Worm (Caenorhabditis elegans) whole organism, L4 larva: ENCODE results near the gene F20B6.6.

Experiments
- D1046.2 ChIP-seq: fragments of 200-800 bp; sonication (Bioruptor generic); IDR thresholded peaks from 2 replicates; pipeline ENCODE4 v1.3.6; 2022; ENCODE audit warnings: missing genetic modification characterization, missing compliant biosample characterization
- F26F4.8 ChIP-seq: fragments of 200-800 bp; sonication (Bioruptor generic); conservative IDR thresholded peaks from 2 replicates; pipeline ENCODE4 v1.3.6; 2022; ENCODE audit warnings: missing genetic modification characterization, missing compliant biosample characterization
- T20F7.1 ChIP-seq: fragments of 200-800 bp; sonication (Bioruptor generic); optimal IDR thresholded peaks from 2 replicates; lab custom pipeline; 2018; ENCODE audit warnings: mild to moderate bottlenecking, missing genetic modification characterization, missing compliant biosample characterization
- T26A8.4 ChIP-seq: fragments of 200-800 bp; sonication (Bioruptor generic); IDR thresholded peaks from 2 replicates; pipeline ENCODE4 v1.3.6; 2022; ENCODE audit warnings: missing genetic modification characterization, missing compliant biosample characterization
- Y105C5A.15 ChIP-seq: fragments of 200-800 bp; sonication (Bioruptor generic); IDR thresholded peaks from 2 replicates; pipeline ENCODE4 v1.3.6; 2022; ENCODE audit warnings: missing genetic modification characterization, missing compliant biosample characterization
- ama-1 ChIP-seq: fragments of 150-350 bp; optimal IDR thresholded peaks from 2 replicates; lab custom pipeline; 2014; ENCODE audit warnings: inconsistent platforms, mixed read lengths
- attf-4 ChIP-seq: sonication (generic microtip); optimal IDR thresholded peaks from 3 replicates; lab custom pipeline; 2017; ENCODE audit warnings: missing biosample characterization, missing genetic modification characterization
- ceh-32 ChIP-seq: sonication (generic microtip); optimal IDR thresholded peaks from 2 replicates; lab custom pipeline; 2016; ENCODE audit warnings: mild to moderate bottlenecking, missing genetic modification characterization, missing compliant biosample characterization; ENCODE audit not compliant: poor library complexity
- ceh-44 ChIP-seq: fragments of 200-800 bp; sonication (Bioruptor generic); IDR thresholded peaks from 2 replicates; pipeline ENCODE4 v1.3.6; 2022; ENCODE audit warnings: missing genetic modification reagents, missing genetic modification characterization, missing compliant biosample characterization
- ceh-62 ChIP-seq: sonication (generic microtip); optimal IDR thresholded peaks from 2 replicates; lab custom pipeline; 2017; ENCODE audit warnings: missing biosample characterization, missing genetic modification characterization
- ceh-82 ChIP-seq: sonication (generic microtip); optimal IDR thresholded peaks from 2 replicates; lab custom pipeline; 2017; ENCODE audit warnings: missing biosample characterization, missing genetic modification characterization
- cey-2 ChIP-seq: sonication (generic microtip); optimal IDR thresholded peaks from 3 replicates; lab custom pipeline; 2017; ENCODE audit warnings: missing genetic modification characterization, mild to moderate bottlenecking, missing compliant biosample characterization, antibody characterized with exemption, borderline replicate concordance; ENCODE audit not compliant: insufficient read depth
- daf-16 ChIP-seq, 3 experiments: sonication (generic microtip); optimal IDR thresholded peaks; 2 replicates each; lab custom pipeline; 2016 to 2017; ENCODE audit warnings: missing genetic modification characterization in 3 of 3, missing genetic modification reagents in 3 of 3, mild to moderate bottlenecking in 2 of 3, missing compliant biosample characterization in 2 of 3, missing biosample characterization in 1 of 3, moderate library complexity in 1 of 3
- dmd-6 ChIP-seq: fragments of 200-800 bp; sonication (Bioruptor generic); IDR thresholded peaks from 2 replicates; pipeline ENCODE4 v1.3.6; 2022; ENCODE audit warnings: missing genetic modification reagents, missing genetic modification characterization, missing compliant biosample characterization
- dmd-9 ChIP-seq: fragments of 200-800 bp; sonication (Bioruptor generic); IDR thresholded peaks from 2 replicates; pipeline ENCODE4 v1.3.6; 2022; ENCODE audit warnings: missing genetic modification reagents, missing genetic modification characterization, missing compliant biosample characterization
- dpl-1 ChIP-seq: fragments of 150-350 bp; optimal IDR thresholded peaks from 2 replicates; lab custom pipeline; 2014; ENCODE audit warnings: missing biosample characterization, missing genetic modification reagents, missing genetic modification characterization
- dve-1 ChIP-seq: sonication (generic microtip); optimal IDR thresholded peaks from 2 replicates; lab custom pipeline; 2017; ENCODE audit warnings: antibody characterized with exemption, mild to moderate bottlenecking, missing genetic modification characterization, missing compliant biosample characterization; ENCODE audit not compliant: insufficient read depth
- hlh-11 ChIP-seq: fragments of 200-800 bp; sonication (Bioruptor generic); optimal IDR thresholded peaks from 2 replicates; lab custom pipeline; 2018; ENCODE audit warnings: mild to moderate bottlenecking, missing genetic modification characterization, missing compliant biosample characterization
- hlh-30 ChIP-seq: sonication (generic microtip); optimal IDR thresholded peaks from 2 replicates; lab custom pipeline; 2017; ENCODE audit warnings: antibody characterized with exemption, mild to moderate bottlenecking, missing genetic modification characterization, missing compliant biosample characterization; ENCODE audit not compliant: insufficient read depth
- hmg-1.1 ChIP-seq: fragments of 200-800 bp; sonication (Bioruptor generic); IDR thresholded peaks from 2 replicates; pipeline ENCODE4 v1.3.6; 2022; ENCODE audit warnings: missing genetic modification reagents, missing genetic modification characterization, missing compliant biosample characterization
- lin-13 ChIP-seq: fragments of 150-350 bp; optimal IDR thresholded peaks from 2 replicates; lab custom pipeline; 2014; ENCODE audit warnings: missing biosample characterization, missing genetic modification reagents, missing genetic modification characterization
- lin-15B ChIP-seq: fragments of 150-350 bp; sonication (generic microtip); optimal IDR thresholded peaks from 3 replicates; lab custom pipeline; 2014; ENCODE audit warnings: missing biosample characterization, missing genetic modification characterization
- lin-38 ChIP-seq: fragments of 200-800 bp; sonication (Bioruptor generic); IDR thresholded peaks from 2 replicates; pipeline ENCODE4 v1.3.6; 2022; ENCODE audit warnings: missing genetic modification reagents, missing genetic modification characterization, missing compliant biosample characterization
- lin-39 ChIP-seq: fragments of 150-350 bp; optimal IDR thresholded peaks from 2 replicates; lab custom pipeline; 2014; ENCODE audit warnings: missing biosample characterization, missing genetic modification reagents, missing genetic modification characterization
- lsy-2 ChIP-seq, 2 experiments: fragments of 150-350 bp in 1 of 2; sonication (generic microtip) in 1 of 2; optimal IDR thresholded peaks; 2 replicates each; lab custom pipeline; 2014 to 2017; ENCODE audit warnings: missing biosample characterization in 2 of 2, missing genetic modification characterization in 2 of 2
- mes-2 ChIP-seq: sonication (generic microtip); optimal IDR thresholded peaks from 2 replicates; lab custom pipeline; 2016; ENCODE audit warnings: missing genotype, mild to moderate bottlenecking, missing genetic modification characterization, missing compliant biosample characterization; ENCODE audit not compliant: poor library complexity, severe bottlenecking
- nhr-237 ChIP-seq: sonication (generic microtip); optimal IDR thresholded peaks from 2 replicates; lab custom pipeline; 2017; ENCODE audit warnings: missing biosample characterization, missing genetic modification characterization
- nhr-25 ChIP-seq: sonication (generic microtip); optimal IDR thresholded peaks from 2 replicates; lab custom pipeline; 2017; ENCODE audit warnings: missing genetic modification characterization, mild to moderate bottlenecking, missing compliant biosample characterization, antibody characterized with exemption, moderate library complexity, borderline replicate concordance; ENCODE audit not compliant: insufficient read depth
- nhr-28 ChIP-seq: fragments of 150-350 bp; optimal IDR thresholded peaks from 2 replicates; lab custom pipeline; 2014; ENCODE audit warnings: missing biosample characterization, missing genetic modification characterization
- nhr-42 ChIP-seq: fragments of 200-800 bp; sonication (Bioruptor generic); IDR thresholded peaks from 2 replicates; pipeline ENCODE4 v1.3.6; 2022; ENCODE audit warnings: missing genetic modification characterization, missing compliant biosample characterization
- nhr-6 ChIP-seq: fragments of 150-350 bp; optimal IDR thresholded peaks from 2 replicates; lab custom pipeline; 2014; ENCODE audit warnings: missing biosample characterization, missing genetic modification characterization
- nhr-77 ChIP-seq: fragments of 150-350 bp; optimal IDR thresholded peaks from 2 replicates; lab custom pipeline; 2014; ENCODE audit warnings: missing biosample characterization, missing genetic modification characterization
- pha-4 ChIP-seq, 2 experiments: fragments of 150-350 bp in 1 of 2; fragments of 200-800 bp in 1 of 2; sonication (Bioruptor generic) in 1 of 2; IDR thresholded peaks in 1 of 2; optimal IDR thresholded peaks in 1 of 2; 2 replicates each; pipeline versions ENCODE4 v1.3.6 to Lab custom; 2014 to 2022; ENCODE audit warnings: missing genetic modification characterization in 2 of 2, missing genetic modification reagents in 2 of 2, missing biosample characterization in 1 of 2, missing compliant biosample characterization in 1 of 2
- pqm-1 ChIP-seq: sonication (generic microtip); optimal IDR thresholded peaks from 2 replicates; lab custom pipeline; 2017; ENCODE audit warnings: missing biosample characterization, missing genetic modification characterization
- rbr-2 ChIP-seq: sonication (generic microtip); optimal IDR thresholded peaks from 2 replicates; lab custom pipeline; 2016; ENCODE audit warnings: missing genotype, missing genetic modification characterization, missing compliant biosample characterization
- saeg-2 ChIP-seq: fragments of 200-800 bp; sonication (Bioruptor generic); IDR thresholded peaks from 2 replicates; pipeline ENCODE4 v1.3.6; 2022; ENCODE audit warnings: missing genetic modification reagents, missing genetic modification characterization, missing compliant biosample characterization
- sdz-12 ChIP-seq: fragments of 200-800 bp; sonication (Bioruptor generic); optimal IDR thresholded peaks from 2 replicates; lab custom pipeline; 2018; ENCODE audit warnings: mild to moderate bottlenecking, missing genetic modification characterization, missing compliant biosample characterization
- set-16 ChIP-seq: fragments of 200-800 bp; sonication (Bioruptor generic); IDR thresholded peaks from 2 replicates; pipeline ENCODE4 v1.3.6; 2022; ENCODE audit warnings: missing genetic modification reagents, missing genetic modification characterization, missing compliant biosample characterization
- skn-1 ChIP-seq: fragments of 150-350 bp; optimal IDR thresholded peaks from 2 replicates; lab custom pipeline; 2014; ENCODE audit warnings: missing biosample characterization, missing genetic modification characterization
- snpc-4 ChIP-seq: fragments of 150-350 bp; optimal IDR thresholded peaks from 2 replicates; lab custom pipeline; 2014; ENCODE audit warnings: missing biosample characterization, missing genetic modification characterization
- tag-97 ChIP-seq: fragments of 200-800 bp; sonication (Bioruptor generic); IDR thresholded peaks from 2 replicates; pipeline ENCODE4 v1.3.6; 2022; ENCODE audit warnings: missing genetic modification characterization, missing compliant biosample characterization
- unc-62 ChIP-seq, 3 experiments: fragments of 150-350 bp in 1 of 3; sonication (generic microtip); optimal IDR thresholded peaks in 2 of 3; peaks in 1 of 3; 1 replicate in 1 of 3; 2 replicates in 2 of 3; lab custom pipeline; 2014 to 2017; ENCODE audit warnings: missing biosample characterization in 3 of 3, missing genetic modification characterization in 3 of 3, missing genetic modification reagents in 3 of 3, missing genotype in 1 of 3
- zfp-3 ChIP-seq: fragments of 200-800 bp; sonication (Bioruptor generic); conservative IDR thresholded peaks from 2 replicates; pipeline ENCODE4 v1.3.6; 2022; ENCODE audit warnings: missing genetic modification reagents, missing genetic modification characterization, missing compliant biosample characterization

F20B6.6 gene

DNA sequence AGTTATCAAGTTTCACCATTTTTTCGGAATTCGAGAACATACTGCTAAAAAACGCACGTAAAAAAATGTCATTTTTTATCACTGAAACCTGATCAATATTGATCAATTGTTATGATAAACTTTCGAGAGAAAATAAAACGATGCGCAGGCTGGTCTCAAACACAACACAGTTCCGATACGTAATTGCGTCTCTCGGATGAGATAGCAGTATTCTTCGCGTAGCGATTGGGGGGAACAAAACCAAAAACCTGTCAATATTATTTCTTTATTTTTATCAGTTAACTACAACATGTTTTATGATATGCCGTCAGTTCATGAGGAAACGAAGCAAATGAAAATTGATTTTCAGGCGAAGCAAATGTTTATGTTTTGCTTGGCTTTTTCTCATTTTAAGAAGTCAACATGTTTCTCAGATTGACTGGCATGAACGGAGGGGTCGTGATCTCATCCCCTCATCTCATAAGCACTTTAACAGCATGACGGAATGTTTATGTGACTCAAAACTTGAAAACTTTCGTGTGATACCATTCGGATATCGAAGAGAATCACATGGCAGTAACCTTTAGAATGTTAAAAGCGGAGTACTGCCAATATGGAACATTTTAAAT lies 13.6 kb upstream of the F20B6.6 start (continued):
- TF ChIP-seq hlh-30 (tag; lab: Kevin White, UChicago): peak; percentile 9
- TF ChIP-seq saeg-2 (GFP tag; lab: Robert Waterston, UW): no peak
- no peak for TF ChIP-seq tag-97 (GFP tag; lab: Robert Waterston, UW)
- no peak for TF ChIP-seq lin-15B (tag; lab: Kevin White, UChicago)
- TF ChIP-seq daf-16 (GFP tag; optimal IDR thresholded peaks at IDR 0.05; lab: Kevin White, UChicago): peak; percentile 2 to 78
- TF ChIP-seq daf-16 (tag; optimal IDR thresholded peaks at IDR 0.05; lab: Kevin White, UChicago): peak; percentile 96
- no peak for TF ChIP-seq nhr-6
- TF ChIP-seq nhr-28 (tag; lab: Kevin White, UChicago): peak; percentile 82
- peak in 1 of 2 experiments; percentile 37 for TF ChIP-seq unc-62 (GFP tag; optimal IDR thresholded peaks at IDR 0.05 in 1 of 2; lab: Kevin White, UChicago)
- no peak for TF ChIP-seq unc-62 (tag; optimal IDR thresholded peaks at IDR 0.05; lab: Kevin White, UChicago)
- 0 out of 2 replicates have a peak, but pooled peaks have one; percentile 29 for TF ChIP-seq zfp-3
- TF ChIP-seq nhr-237: no peak
- peak; percentile 92 for TF ChIP-seq dve-1 (tag; lab: Kevin White, UChicago)
- no peak for TF ChIP-seq ceh-32 (tag; lab: Kevin White, UChicago)
- TF ChIP-seq dmd-9 (GFP tag; lab: Robert Waterston, UW): no peak
- no peak for TF ChIP-seq ceh-82 (tag; lab: Kevin White, UChicago)
- TF ChIP-seq snpc-4 (tag; lab: Kevin White, UChicago): no peak
- no peak for TF ChIP-seq sdz-12 (GFP tag; lab: Kevin White, UChicago)
- peak; percentile 16 for TF ChIP-seq nhr-77 (tag; lab: Kevin White, UChicago)
- peak; percentile 75 for TF ChIP-seq dmd-6
- no peak for TF ChIP-seq ceh-44 (GFP tag; lab: Robert Waterston, UW)
- no peak for TF ChIP-seq cey-2 (tag; lab: Kevin White, UChicago)
- peak; percentile 78 for TF ChIP-seq hlh-11
- TF ChIP-seq T20F7.1 (GFP tag; lab: Kevin White, UChicago): no peak
- TF ChIP-seq lsy-2 (tag; optimal IDR thresholded peaks at IDR 0.05; lab: Kevin White, UChicago): peak in 1 of 2 experiments; percentile 27

- TF ChIP-seq attf-4: no peak
- TF ChIP-seq T26A8.4 (GFP tag; lab: Robert Waterston, UW): no peak
- TF ChIP-seq D1046.2 (GFP tag; lab: Robert Waterston, UW): no peak
- TF ChIP-seq saeg-2 (GFP tag; lab: Robert Waterston, UW): no peak
- peak; percentile 6 for TF ChIP-seq mes-2 (tag; lab: Kevin White, UChicago)
- no peak for TF ChIP-seq ama-1
- peak in 1 of 2 experiments; percentile 14 for TF ChIP-seq lsy-2 (tag; optimal IDR thresholded peaks at IDR 0.05; lab: Kevin White, UChicago)
- TF ChIP-seq lin-39 (tag; lab: Kevin White, UChicago): no peak
- no peak for TF ChIP-seq ceh-44 (GFP tag; lab: Robert Waterston, UW)
- peak; percentile 52 for TF ChIP-seq hmg-1.1
- no peak for TF ChIP-seq daf-16 (GFP tag; optimal IDR thresholded peaks at IDR 0.05; lab: Kevin White, UChicago)
- TF ChIP-seq daf-16 (tag; optimal IDR thresholded peaks at IDR 0.05; lab: Kevin White, UChicago): peak; percentile 7
- TF ChIP-seq set-16: peak; percentile 45
- TF ChIP-seq rbr-2: peak; percentile 22
- peak; percentile 33 for TF ChIP-seq hlh-11
- no peak for TF ChIP-seq dve-1 (tag; lab: Kevin White, UChicago)
- no peak for TF ChIP-seq lin-38 (GFP tag; lab: Robert Waterston, UW)
- TF ChIP-seq, all 104 proteins: peak for 7
Measured at ce11 chrX:4214643-4215042, 12.6 kb upstream of the F20B6.6 start.

ce11 chrX:4209131-4209530 lies 7.1 kb upstream of the F20B6.6 start:
- peak; percentile 100 for TF ChIP-seq dve-1 (tag; lab: Kevin White, UChicago)
- TF ChIP-seq unc-62 (GFP tag; optimal IDR thresholded peaks at IDR 0.05 in 1 of 2; lab: Kevin White, UChicago): peak; percentile 80 to 100
- TF ChIP-seq unc-62 (tag; optimal IDR thresholded peaks at IDR 0.05; lab: Kevin White, UChicago): peak; percentile 41
- TF ChIP-seq lin-13 (GFP tag; lab: Kevin White, UChicago): peak; percentile 96
- TF ChIP-seq tag-97 (GFP tag; lab: Robert Waterston, UW): peak; percentile 84; the same call in 1 of the 2 replicates
- peak; percentile 86 for TF ChIP-seq skn-1 (tag; lab: Kevin White, UChicago)
- TF ChIP-seq dpl-1: peak; percentile 77
- peak; percentile 97 for TF ChIP-seq nhr-25 (tag; lab: Kevin White, UChicago)
- peak; percentile 100 for TF ChIP-seq nhr-42 (GFP tag; lab: Robert Waterston, UW)
- peak; percentile 94 for TF ChIP-seq Y105C5A.15
- peak; percentile 100 for TF ChIP-seq hmg-1.1
- TF ChIP-seq ceh-62 (tag; lab: Kevin White, UChicago): no peak
- peak; percentile 96 for TF ChIP-seq hlh-30 (tag; lab: Kevin White, UChicago)
- no peak for TF ChIP-seq F26F4.8 (GFP tag; lab: Robert Waterston, UW)
- TF ChIP-seq pqm-1: peak; percentile 40
- TF ChIP-seq hlh-11: peak; percentile 98
- peak; percentile 98 for TF ChIP-seq pha-4 (GFP tag; IDR thresholded peaks at IDR 0.05; lab: Robert Waterston, UW)
- TF ChIP-seq pha-4 (tag; optimal IDR thresholded peaks at IDR 0.05; lab: Kevin White, UChicago): peak; percentile 80
